Worm (Caenorhabditis elegans) whole organism, young adult: ENCODE results near the gene T05D4.2.

Source experiments
- B0019.2 ChIP-seq: fragments of 200-800 bp; sonication (Bioruptor generic); conservative IDR thresholded peaks from 2 replicates; pipeline ENCODE4 v1.3.6; 2022; ENCODE audit warnings: missing genetic modification reagents, missing genetic modification characterization, missing compliant biosample characterization
- B0336.3 ChIP-seq: fragments of 200-800 bp; sonication (Bioruptor generic); IDR thresholded peaks from 2 replicates; pipeline ENCODE4 v1.3.6; 2022; ENCODE audit warnings: missing genetic modification characterization, missing compliant biosample characterization
- D2030.7 ChIP-seq: fragments of 200-800 bp; sonication (Bioruptor generic); IDR thresholded peaks from 2 replicates; pipeline ENCODE4 v1.3.6; 2022; ENCODE audit warnings: missing genetic modification reagents, missing genetic modification characterization, missing compliant biosample characterization
- F37B4.10 ChIP-seq: fragments of 200-800 bp; sonication (Bioruptor generic); IDR thresholded peaks from 2 replicates; pipeline ENCODE4 v1.3.6; 2022; ENCODE audit warnings: missing genetic modification characterization, missing compliant biosample characterization
- Y79H2A.3 ChIP-seq: fragments of 200-800 bp; sonication (Bioruptor generic); conservative IDR thresholded peaks from 2 replicates; pipeline ENCODE4 v1.3.6; 2022; ENCODE audit warnings: missing genetic modification reagents, missing genetic modification characterization, missing compliant biosample characterization
- Y95B8A.8 ChIP-seq: fragments of 200-800 bp; sonication (Bioruptor generic); IDR thresholded peaks from 2 replicates; pipeline ENCODE4 v1.3.6; 2022; ENCODE audit warnings: missing genetic modification reagents, missing genetic modification characterization, missing compliant biosample characterization
- akir-1 ChIP-seq: fragments of 200-800 bp; sonication (Bioruptor generic); optimal IDR thresholded peaks from 2 replicates; lab custom pipeline; 2018; ENCODE audit warnings: mild to moderate bottlenecking, missing genetic modification characterization, moderate library complexity, missing compliant biosample characterization
- athp-1 ChIP-seq: sonication (generic microtip); optimal IDR thresholded peaks from 2 replicates; lab custom pipeline; 2017; ENCODE audit warnings: mild to moderate bottlenecking, missing genetic modification characterization, missing compliant biosample characterization
- attf-6 ChIP-seq: fragments of 200-800 bp; sonication (Bioruptor generic); IDR thresholded peaks from 2 replicates; pipeline ENCODE4 v1.3.6; 2022; ENCODE audit warnings: missing genetic modification reagents, missing genetic modification characterization, missing compliant biosample characterization
- bed-1 ChIP-seq: fragments of 200-800 bp; sonication (Bioruptor generic); IDR thresholded peaks from 2 replicates; pipeline ENCODE4 v1.3.6; 2022; ENCODE audit warnings: missing genetic modification reagents, missing genetic modification characterization, missing compliant biosample characterization
- cebp-2 ChIP-seq: fragments of 200-800 bp; sonication (Bioruptor generic); IDR thresholded peaks from 2 replicates; pipeline ENCODE4 v1.3.6; 2022; ENCODE audit warnings: missing genetic modification characterization, missing compliant biosample characterization
- egl-18 ChIP-seq: fragments of 200-800 bp; sonication (Bioruptor generic); IDR thresholded peaks from 2 replicates; pipeline ENCODE4 v1.3.6; 2022; ENCODE audit warnings: missing genetic modification reagents, missing genetic modification characterization, missing compliant biosample characterization
- egrh-3 ChIP-seq: fragments of 200-800 bp; sonication (Bioruptor generic); IDR thresholded peaks from 2 replicates; pipeline ENCODE4 v1.3.6; 2022; ENCODE audit warnings: missing genetic modification reagents, missing genetic modification characterization, missing compliant biosample characterization
- ekl-4 ChIP-seq: fragments of 200-800 bp; sonication (Bioruptor generic); IDR thresholded peaks from 2 replicates; pipeline ENCODE4 v1.3.6; 2022; ENCODE audit warnings: missing genetic modification reagents, missing genetic modification characterization, missing compliant biosample characterization
- hlh-26 ChIP-seq: fragments of 200-800 bp; sonication (Bioruptor generic); conservative IDR thresholded peaks from 2 replicates; pipeline ENCODE4 v1.3.6; 2022; ENCODE audit warnings: missing genetic modification reagents, missing genetic modification characterization, missing compliant biosample characterization
- lin-54 ChIP-seq: fragments of 200-800 bp; sonication (Bioruptor generic); optimal IDR thresholded peaks from 2 replicates; lab custom pipeline; 2018; ENCODE audit warnings: mild to moderate bottlenecking, missing genetic modification characterization, missing compliant biosample characterization
- lsy-27 ChIP-seq: sonication (generic microtip); optimal IDR thresholded peaks from 2 replicates; lab custom pipeline; 2017; ENCODE audit warnings: missing genetic modification characterization, mild to moderate bottlenecking, missing compliant biosample characterization, antibody characterized with exemption, missing genotype, borderline replicate concordance; ENCODE audit not compliant: insufficient read depth
- madf-6 ChIP-seq: fragments of 200-800 bp; sonication (Bioruptor generic); IDR thresholded peaks from 2 replicates; pipeline ENCODE4 v1.3.6; 2022; ENCODE audit warnings: missing genetic modification reagents, missing genetic modification characterization, missing compliant biosample characterization
- madf-8 ChIP-seq: fragments of 200-800 bp; sonication (Bioruptor generic); conservative IDR thresholded peaks from 2 replicates; pipeline ENCODE4 v1.3.6; 2022; ENCODE audit warnings: missing genetic modification reagents, missing genetic modification characterization, missing compliant biosample characterization
- mel-28 ChIP-seq: sonication (generic microtip); optimal IDR thresholded peaks from 2 replicates; lab custom pipeline; 2016; ENCODE audit warnings: borderline replicate concordance, mild to moderate bottlenecking, missing genetic modification characterization, missing compliant biosample characterization
- nfya-1 ChIP-seq: sonication (generic microtip); optimal IDR thresholded peaks from 2 replicates; lab custom pipeline; 2017; ENCODE audit warnings: antibody characterized with exemption, missing compliant biosample characterization, missing genetic modification characterization, borderline replicate concordance; ENCODE audit not compliant: insufficient read depth
- nfyb-1 ChIP-seq: fragments of 200-800 bp; sonication (Bioruptor generic); IDR thresholded peaks from 2 replicates; pipeline ENCODE4 v1.3.6; 2022; ENCODE audit warnings: missing genetic modification reagents, missing genetic modification characterization, missing compliant biosample characterization
- nhr-80 ChIP-seq: sonication (generic microtip); optimal IDR thresholded peaks from 2 replicates; lab custom pipeline; 2016; ENCODE audit warnings: missing genetic modification characterization, missing compliant biosample characterization
- pbrm-1 ChIP-seq: fragments of 200-800 bp; sonication (Bioruptor generic); IDR thresholded peaks from 2 replicates; pipeline ENCODE4 v1.3.6; 2022; ENCODE audit warnings: missing genetic modification reagents, missing genetic modification characterization, missing compliant biosample characterization
- pha-4 ChIP-seq: fragments of 150-350 bp; sonication (generic microtip); optimal IDR thresholded peaks from 2 replicates; lab custom pipeline; 2014; ENCODE audit warnings: missing biosample characterization, missing genetic modification reagents, missing genetic modification characterization
- sdz-38 ChIP-seq: sonication (generic microtip); optimal IDR thresholded peaks from 2 replicates; lab custom pipeline; 2016; ENCODE audit warnings: missing genotype, missing genetic modification characterization, missing compliant biosample characterization
- snpc-1.3 ChIP-seq: sonication (generic microtip); optimal IDR thresholded peaks from 2 replicates; lab custom pipeline; 2017; ENCODE audit warnings: missing genetic modification characterization, mild to moderate bottlenecking, missing compliant biosample characterization, antibody characterized with exemption, moderate library complexity, missing genotype, missing genetic modification reagents; ENCODE audit not compliant: insufficient read depth
- tbx-9 ChIP-seq: sonication (generic microtip); optimal IDR thresholded peaks from 2 replicates; lab custom pipeline; 2016; ENCODE audit warnings: borderline replicate concordance, missing genetic modification characterization, inconsistent platforms, missing compliant biosample characterization
- tlf-1 ChIP-seq: fragments of 200-800 bp; sonication (Bioruptor generic); optimal IDR thresholded peaks from 2 replicates; lab custom pipeline; 2018; ENCODE audit warnings: mild to moderate bottlenecking, missing genetic modification characterization, missing compliant biosample characterization
- zfh-2 ChIP-seq: fragments of 200-800 bp; sonication (Bioruptor generic); conservative IDR thresholded peaks from 2 replicates; pipeline ENCODE4 v1.3.6; 2022; ENCODE audit warnings: missing genetic modification reagents, missing genetic modification characterization, missing compliant biosample characterization
- ztf-6 ChIP-seq: fragments of 200-800 bp; sonication (Bioruptor generic); IDR thresholded peaks from 2 replicates; pipeline ENCODE4 v1.3.6; 2022; ENCODE audit warnings: missing genetic modification reagents, missing genetic modification characterization, missing compliant biosample characterization

Gene T05D4.2

ce11 chrIII:13526702-13527101, 36.2 kb downstream of the T05D4.2 start:
- TF ChIP-seq ekl-4 (GFP tag; lab: Robert Waterston, UW) (0 out of 2 replicates have a peak, but pooled peaks have one; percentile 13), pha-4 (tag; lab: Kevin White, UChicago) (no peak), Y95B8A.8 (GFP tag; lab: Robert Waterston, UW) (no peak), B0019.2 (GFP tag; lab: Robert Waterston, UW) (no peak)

ce11 chrIII:13526191-13526590, 36.7 kb downstream of the T05D4.2 start:
- TF ChIP-seq madf-6, result no peak
- TF ChIP-seq nhr-80 (tag; lab: Kevin White, UChicago), result peak; percentile 36
- TF ChIP-seq, all 124 proteins: peak for 1

- TF ChIP-seq cebp-2 (GFP tag; lab: Robert Waterston, UW) (no peak), madf-8 (GFP tag; lab: Robert Waterston, UW) (no peak), mel-28 (tag; lab: Kevin White, UChicago) (no peak), lin-54 (no peak), tbx-9 (tag; lab: Kevin White, UChicago) (no peak)
Observed at ce11 chrIII:13525118-13525839, 37.6 kb downstream of the T05D4.2 start.

ce11 chrIII:13524021-13524420, 38.9 kb downstream of the T05D4.2 start, which contains the start of gene pod-1:
Gene pod-1, minus strand, starts transcription at chrIII:13524121.
- TF ChIP-seq nfya-1 (tag; lab: Kevin White, UChicago) (no peak), snpc-1.3 (tag; lab: Kevin White, UChicago) (no peak), attf-6 (GFP tag; lab: Robert Waterston, UW) (no peak), hlh-26 (GFP tag; lab: Robert Waterston, UW) (no peak), tlf-1 (GFP tag; lab: Kevin White, UChicago) (no peak), ztf-6 (no peak), egl-18 (GFP tag; lab: Robert Waterston, UW) (no peak), F37B4.10 (GFP tag; lab: Robert Waterston, UW) (no peak), sdz-38 (tag; lab: Kevin White, UChicago) (no peak)

- TF ChIP-seq lsy-27 (tag; lab: Kevin White, UChicago) (no peak), athp-1 (tag; lab: Kevin White, UChicago) (no peak), egrh-3 (peak; percentile 41; the same call in 1 of the 2 replicates), akir-1 (GFP tag; lab: Kevin White, UChicago) (no peak), zfh-2 (peak; percentile 56), bed-1 (GFP tag; lab: Robert Waterston, UW) (0 out of 2 replicates have a peak, but pooled peaks have one; percentile 51)
Observed at ce11 chrIII:13518437-13518836, 44.4 kb downstream of the T05D4.2 start.

- no peak for TF ChIP-seq D2030.7 (GFP tag; lab: Robert Waterston, UW)
- TF ChIP-seq B0336.3 (GFP tag; lab: Robert Waterston, UW), result peak; percentile 42; the same call in 1 of the 2 replicates
- 0 out of 2 replicates have a peak, but pooled peaks have one; percentile 18 for TF ChIP-seq nfyb-1 (GFP tag; lab: Robert Waterston, UW)
- TF ChIP-seq Y79H2A.3 (GFP tag; lab: Robert Waterston, UW), result 0 out of 2 replicates have a peak, but pooled peaks have one; percentile 45
- no peak for TF ChIP-seq pbrm-1 (GFP tag; lab: Robert Waterston, UW)
Observed at ce11 chrIII:13514470-13514869, 48.4 kb downstream of the T05D4.2 start, which contains the start of gene mlh-1. Gene mlh-1, minus strand, starts transcription at chrIII:13514570.
